Fruit fly (Drosophila melanogaster): ENCODE measurements around the gene CG34135.

CG34135 gene

dm6 chr3R:8787538-8788282 is 19.7 kb upstream of the CG34135 start:
- no peak for TF ChIP-seq GATAd (GFP tag; optimal IDR thresholded peaks at IDR 0.05)
- TF ChIP-seq h (GFP tag; optimal IDR thresholded peaks at IDR 0.05) = peak; percentile 35
- TF ChIP-seq Vsx2 (GFP tag; optimal IDR thresholded peaks at IDR 0.05; ENCODE audit: partially characterized antibody) = peak; percentile 30
- TF ChIP-seq HLH106 (tag; optimal IDR thresholded peaks at IDR 0.05) = peak; percentile 31
- TF ChIP-seq Hr83 (GFP tag; optimal IDR thresholded peaks at IDR 0.05; ENCODE audit: poor library complexity, severe bottlenecking) = no peak
- peak; percentile 46 for TF ChIP-seq woc (GFP tag; optimal IDR thresholded peaks at IDR 0.05)
- no peak for TF ChIP-seq dsf (GFP tag; optimal IDR thresholded peaks at IDR 0.05; ENCODE audit: borderline replicate concordance)

- TF ChIP-seq dsf (GFP tag; optimal IDR thresholded peaks at IDR 0.05; ENCODE audit: borderline replicate concordance) (no peak), pan (optimal IDR thresholded peaks at IDR 0.05) (no peak), Vsx2 (GFP tag; optimal IDR thresholded peaks at IDR 0.05; ENCODE audit: partially characterized antibody) (peak; percentile 0), Dif (GFP tag; optimal IDR thresholded peaks at IDR 0.05; ENCODE audit: partially characterized antibody) (peak; percentile 31), OdsH (GFP tag; optimal IDR thresholded peaks at IDR 0.05) (no peak)
Measured at dm6 chr3R:8785451-8785850, 17.5 kb upstream of the CG34135 start.

- no peak for TF ChIP-seq Sp1 (GFP tag; optimal IDR thresholded peaks at IDR 0.05)
- TF ChIP-seq Abd-B (GFP tag; optimal IDR thresholded peaks at IDR 0.05) = no peak
- TF ChIP-seq sv (GFP tag; optimal IDR thresholded peaks at IDR 0.05) = no peak
- no peak for TF ChIP-seq HLH106 (tag; optimal IDR thresholded peaks at IDR 0.05)
Measured at dm6 chr3R:8784788-8785187, 16.8 kb upstream of the CG34135 start.

- TF ChIP-seq OdsH (GFP tag; optimal IDR thresholded peaks at IDR 0.05) = no peak
- no peak for TF ChIP-seq psq (GFP tag; optimal IDR thresholded peaks at IDR 0.05)
- no peak for TF ChIP-seq brk (GFP tag; optimal IDR thresholded peaks at IDR 0.05)
- no peak for TF ChIP-seq Abd-B (GFP tag; optimal IDR thresholded peaks at IDR 0.05)
- no peak for TF ChIP-seq Jra (GFP tag; optimal IDR thresholded peaks at IDR 0.05)
- TF ChIP-seq N (GFP tag; optimal IDR thresholded peaks at IDR 0.05) = no peak
- no peak for TF ChIP-seq Myc (optimal IDR thresholded peaks at IDR 0.05)
- TF ChIP-seq dsf (GFP tag; optimal IDR thresholded peaks at IDR 0.05; ENCODE audit: borderline replicate concordance) = no peak
- no peak for TF ChIP-seq Rel (GFP tag; optimal IDR thresholded peaks at IDR 0.05)
- no peak for TF ChIP-seq Rel (tag; optimal IDR thresholded peaks at IDR 0.05)
- TF ChIP-seq Vsx2 (GFP tag; optimal IDR thresholded peaks at IDR 0.05; ENCODE audit: partially characterized antibody) = no peak
- TF ChIP-seq ey (GFP tag; optimal IDR thresholded peaks at IDR 0.05) = no peak
- no peak for TF ChIP-seq foxo (GFP tag; optimal IDR thresholded peaks at IDR 0.05)
- no peak for TF ChIP-seq GATAd (GFP tag; optimal IDR thresholded peaks at IDR 0.05)
- TF ChIP-seq br (GFP tag; optimal IDR thresholded peaks at IDR 0.05) = no peak
- TF ChIP-seq dmrt93B (GFP tag; optimal IDR thresholded peaks at IDR 0.05) = no peak
- TF ChIP-seq tai (GFP tag; optimal IDR thresholded peaks at IDR 0.05) = no peak
- TF ChIP-seq Dfd (GFP tag; optimal IDR thresholded peaks at IDR 0.05) = no peak
- TF ChIP-seq Sp1 (GFP tag; optimal IDR thresholded peaks at IDR 0.05) = no peak
- no peak for TF ChIP-seq CG32264 (GFP tag; optimal IDR thresholded peaks at IDR 0.05)
Measured at dm6 chr3R:8780689-8781088, 12.7 kb upstream of the CG34135 start, which contains the start of gene CG33189. Gene CG33189 (minus strand): TSS chr3R:8780789.

dm6 chr3R:8779823-8780222 is 11.8 kb upstream of the CG34135 start, which contains the start of gene CG33191:
Gene CG33191 (minus strand): TSS chr3R:8779923.
- TF ChIP-seq GATAd (GFP tag; optimal IDR thresholded peaks at IDR 0.05) = no peak

dm6 chr3R:8773135-8773534 is 5.1 kb upstream of the CG34135 start, which contains the start of gene CG34301:
Gene CG34301 (plus strand): TSS chr3R:8773435.
- TF ChIP-seq pan (optimal IDR thresholded peaks at IDR 0.05) = no peak
- TF ChIP-seq sage (GFP tag; optimal IDR thresholded peaks at IDR 0.05) = no peak
- TF ChIP-seq h (GFP tag; optimal IDR thresholded peaks at IDR 0.05) = no peak
- no peak for TF ChIP-seq Rel (GFP tag; optimal IDR thresholded peaks at IDR 0.05)
- no peak for TF ChIP-seq Rel (tag; optimal IDR thresholded peaks at IDR 0.05)
- TF ChIP-seq dmrt93B (GFP tag; optimal IDR thresholded peaks at IDR 0.05) = no peak
- no peak for TF ChIP-seq jim (GFP tag; optimal IDR thresholded peaks at IDR 0.05)
- no peak for TF ChIP-seq foxo (GFP tag; optimal IDR thresholded peaks at IDR 0.05)
- no peak for TF ChIP-seq psq (GFP tag; optimal IDR thresholded peaks at IDR 0.05)
- TF ChIP-seq fru (GFP tag; optimal IDR thresholded peaks at IDR 0.05) = no peak
- no peak for TF ChIP-seq tai (GFP tag; optimal IDR thresholded peaks at IDR 0.05)
- TF ChIP-seq sv (GFP tag; optimal IDR thresholded peaks at IDR 0.05) = no peak
- no peak for TF ChIP-seq CG32264 (GFP tag; optimal IDR thresholded peaks at IDR 0.05)
- no peak for TF ChIP-seq usp (GFP tag; optimal IDR thresholded peaks at IDR 0.05)
- TF ChIP-seq Myc (optimal IDR thresholded peaks at IDR 0.05) = no peak
- TF ChIP-seq rgr (GFP tag; optimal IDR thresholded peaks at IDR 0.05) = no peak
- no peak for TF ChIP-seq GATAd (GFP tag; optimal IDR thresholded peaks at IDR 0.05)
- TF ChIP-seq Hr78 (GFP tag; optimal IDR thresholded peaks at IDR 0.05) = no peak
